Worm (Caenorhabditis elegans) whole organism, late embryonic: ENCODE results near the gene M04D8.8.

Source experiments
- C08G9.2 ChIP-seq: sonication (generic microtip); optimal IDR thresholded peaks from 2 replicates; lab custom pipeline; 2016; ENCODE audit warnings: mild to moderate bottlenecking, missing genetic modification characterization, moderate library complexity, missing compliant biosample characterization
- C38D4.7 ChIP-seq: fragments of 200-800 bp; sonication (Bioruptor generic); optimal IDR thresholded peaks from 2 replicates; lab custom pipeline; 2018; ENCODE audit warnings: mild to moderate bottlenecking, missing genetic modification characterization, moderate library complexity, missing compliant biosample characterization
- K02D7.2 ChIP-seq: sonication (generic microtip); optimal IDR thresholded peaks from 2 replicates; lab custom pipeline; 2017; ENCODE audit warnings: mild to moderate bottlenecking, missing genetic modification characterization, missing compliant biosample characterization
- T23F11.4 ChIP-seq: fragments of 200-800 bp; sonication (Bioruptor generic); optimal IDR thresholded peaks from 2 replicates; lab custom pipeline; 2018; ENCODE audit warnings: mild to moderate bottlenecking, missing genetic modification characterization, missing compliant biosample characterization
- ahr-1 ChIP-seq: sonication (generic microtip); optimal IDR thresholded peaks from 2 replicates; lab custom pipeline; 2016; ENCODE audit warnings: missing genetic modification characterization, missing compliant biosample characterization
- ceh-18 ChIP-seq: sonication (generic microtip); optimal IDR thresholded peaks from 2 replicates; lab custom pipeline; 2016; ENCODE audit warnings: missing genetic modification characterization, missing compliant biosample characterization
- ceh-2 ChIP-seq: sonication (generic microtip); optimal IDR thresholded peaks from 2 replicates; lab custom pipeline; 2016; ENCODE audit warnings: missing genotype, missing genetic modification characterization, missing compliant biosample characterization
- ceh-22 ChIP-seq: sonication (generic microtip); optimal IDR thresholded peaks from 2 replicates; lab custom pipeline; 2017; ENCODE audit warnings: missing biosample characterization, missing genetic modification characterization
- ceh-31 ChIP-seq: sonication (generic microtip); optimal IDR thresholded peaks from 2 replicates; lab custom pipeline; 2016; ENCODE audit warnings: missing genetic modification characterization, missing compliant biosample characterization
- ceh-34 ChIP-seq: sonication (generic microtip); optimal IDR thresholded peaks from 2 replicates; lab custom pipeline; 2016; ENCODE audit warnings: mild to moderate bottlenecking, missing genetic modification characterization, missing compliant biosample characterization
- ceh-9 ChIP-seq: sonication (generic microtip); optimal IDR thresholded peaks from 2 replicates; lab custom pipeline; 2016; ENCODE audit warnings: mild to moderate bottlenecking, missing genetic modification characterization, inconsistent platforms, missing compliant biosample characterization
- elt-4 ChIP-seq: sonication (generic microtip); optimal IDR thresholded peaks from 2 replicates; lab custom pipeline; 2016; ENCODE audit warnings: missing genetic modification characterization, missing compliant biosample characterization
- ets-4 ChIP-seq: sonication (generic microtip); optimal IDR thresholded peaks from 2 replicates; lab custom pipeline; 2016; ENCODE audit warnings: missing genetic modification characterization, missing compliant biosample characterization
- eyg-1 ChIP-seq: sonication (generic microtip); optimal IDR thresholded peaks from 2 replicates; lab custom pipeline; 2016; ENCODE audit warnings: missing genotype, missing genetic modification characterization, missing compliant biosample characterization
- fax-1 ChIP-seq: sonication (generic microtip); optimal IDR thresholded peaks from 2 replicates; lab custom pipeline; 2016; ENCODE audit warnings: missing genotype, missing genetic modification characterization, missing compliant biosample characterization
- hlh-13 ChIP-seq: fragments of 200-800 bp; sonication (Bioruptor generic); optimal IDR thresholded peaks from 2 replicates; lab custom pipeline; 2018; ENCODE audit warnings: mild to moderate bottlenecking, missing genetic modification characterization, missing compliant biosample characterization
- lim-6 ChIP-seq: sonication (generic microtip); optimal IDR thresholded peaks from 2 replicates; lab custom pipeline; 2016; ENCODE audit warnings: missing genetic modification characterization, missing compliant biosample characterization
- lin-11 ChIP-seq: fragments of 200-800 bp; sonication (Bioruptor generic); optimal IDR thresholded peaks from 2 replicates; lab custom pipeline; 2018; ENCODE audit warnings: mild to moderate bottlenecking, missing genetic modification characterization, missing compliant biosample characterization
- madf-2 ChIP-seq: sonication (generic microtip); optimal IDR thresholded peaks from 2 replicates; lab custom pipeline; 2017; ENCODE audit warnings: missing genetic modification characterization, missing compliant biosample characterization
- nfya-1 ChIP-seq: sonication (generic microtip); optimal IDR thresholded peaks from 2 replicates; lab custom pipeline; 2017; ENCODE audit warnings: missing genetic modification characterization, mild to moderate bottlenecking, missing compliant biosample characterization, antibody characterized with exemption, moderate library complexity
- nhr-232 ChIP-seq: sonication (generic microtip); optimal IDR thresholded peaks from 2 replicates; lab custom pipeline; 2016; ENCODE audit warnings: missing genetic modification characterization, missing compliant biosample characterization
- npax-4 ChIP-seq: sonication (generic microtip); optimal IDR thresholded peaks from 2 replicates; lab custom pipeline; 2016; ENCODE audit warnings: missing genetic modification characterization, missing compliant biosample characterization
- pat-9 ChIP-seq: fragments of 200-800 bp; sonication (Bioruptor generic); optimal IDR thresholded peaks from 2 replicates; lab custom pipeline; 2018; ENCODE audit warnings: mild to moderate bottlenecking, missing genetic modification characterization, moderate library complexity, missing compliant biosample characterization
- pha-4 ChIP-seq: fragments of 150-350 bp; optimal IDR thresholded peaks from 2 replicates; lab custom pipeline; 2018; ENCODE audit warnings: missing biosample characterization, missing genetic modification reagents, missing genetic modification characterization
- pqm-1 ChIP-seq: sonication (generic microtip); optimal IDR thresholded peaks from 2 replicates; lab custom pipeline; 2016; ENCODE audit warnings: missing genetic modification characterization, missing compliant biosample characterization
- pros-1 ChIP-seq: fragments of 150-350 bp; optimal IDR thresholded peaks from 2 replicates; lab custom pipeline; 2014; ENCODE audit warnings: missing biosample characterization, missing genetic modification reagents, missing genetic modification characterization
- ref-2 ChIP-seq: sonication (generic microtip); optimal IDR thresholded peaks from 2 replicates; lab custom pipeline; 2016; ENCODE audit warnings: missing genetic modification characterization, missing compliant biosample characterization
- rnt-1 ChIP-seq: sonication (generic microtip); optimal IDR thresholded peaks from 2 replicates; lab custom pipeline; 2016; ENCODE audit warnings: missing genetic modification characterization, missing compliant biosample characterization
- sdc-2 ChIP-seq: sonication (generic microtip); optimal IDR thresholded peaks from 2 replicates; lab custom pipeline; 2016; ENCODE audit warnings: missing genotype, missing genetic modification characterization, missing compliant biosample characterization
- sox-4 ChIP-seq: sonication (generic microtip); optimal IDR thresholded peaks from 2 replicates; lab custom pipeline; 2017; ENCODE audit warnings: mild to moderate bottlenecking, missing genetic modification characterization, inconsistent platforms, missing compliant biosample characterization
- tbx-2 ChIP-seq: sonication (generic microtip); optimal IDR thresholded peaks from 2 replicates; lab custom pipeline; 2016; ENCODE audit warnings: missing genetic modification characterization, missing compliant biosample characterization
- unc-3 ChIP-seq, 2 experiments: fragments of 200-800 bp in 1 of 2; sonication (Bioruptor generic) in 1 of 2; sonication (generic microtip) in 1 of 2; conservative IDR thresholded peaks in 1 of 2; optimal IDR thresholded peaks in 1 of 2; 2 replicates each; pipeline versions ENCODE4 v1.3.6 to Lab custom; 2016 to 2022; ENCODE audit warnings: missing compliant biosample characterization in 2 of 2, missing genetic modification characterization in 2 of 2, missing genetic modification reagents in 1 of 2
- ztf-16 ChIP-seq: sonication (generic microtip); optimal IDR thresholded peaks from 2 replicates; lab custom pipeline; 2017; ENCODE audit warnings: missing genetic modification characterization, missing compliant biosample characterization

Gene M04D8.8

ce11 chrIII:10027947-10028346, 6.0 kb upstream of the M04D8.8 start, which contains the start of gene ins-23:
Gene ins-23, plus strand, starts transcription at chrIII:10028247.
- TF ChIP-seq fax-1 (tag; lab: Kevin White, UChicago), result no peak
- no peak for TF ChIP-seq C08G9.2 (tag; lab: Kevin White, UChicago)
- no peak for TF ChIP-seq pqm-1
- TF ChIP-seq rnt-1 (tag; lab: Kevin White, UChicago), result no peak
- no peak for TF ChIP-seq ceh-34
- no peak for TF ChIP-seq nfya-1
- no peak for TF ChIP-seq unc-3 (GFP tag; conservative IDR thresholded peaks at IDR 0.05; lab: Robert Waterston, UW)
- TF ChIP-seq unc-3 (tag; optimal IDR thresholded peaks at IDR 0.05; lab: Kevin White, UChicago), result no peak
- no peak for TF ChIP-seq sdc-2
- TF ChIP-seq sox-4 (tag; lab: Kevin White, UChicago), result no peak
- no peak for TF ChIP-seq ets-4
- TF ChIP-seq, all 69 proteins: peak for 0

- TF ChIP-seq eyg-1, result no peak
These were observed 3.4 kb upstream of the M04D8.8 start, which contains the start of gene M04D8.4 for ce11 chrIII:10030549-10030948. Gene M04D8.4, minus strand, starts transcription at chrIII:10030649.

- TF ChIP-seq elt-4 (tag; lab: Kevin White, UChicago) (no peak), hlh-13 (no peak), ceh-9 (tag; lab: Kevin White, UChicago) (no peak), pha-4 (no peak), ztf-16 (no peak), ceh-31 (tag; lab: Kevin White, UChicago) (no peak), pat-9 (tag; lab: Kevin White, UChicago) (no peak), C38D4.7 (GFP tag; lab: Kevin White, UChicago) (no peak)
These were observed 768 bp upstream of the M04D8.8 start, which contains the start of gene M04D8.5 for ce11 chrIII:10033213-10033612. Gene M04D8.5, minus strand, starts transcription at chrIII:10033313.

ce11 chrIII:10035783-10036182, 1.8 kb downstream of the M04D8.8 start, which contains the start of gene xbx-3:
Gene xbx-3, plus strand, starts transcription at chrIII:10035945.
- no peak for TF ChIP-seq tbx-2
- TF ChIP-seq, all 69 proteins: peak for 0

ce11 chrIII:10037150-10037549, 3.2 kb downstream of the M04D8.8 start, which contains the start of gene M04D8.7:
Gene M04D8.7, plus strand, starts transcription at chrIII:10037450.
- no peak for TF ChIP-seq ets-4
- TF ChIP-seq madf-2 (tag; lab: Kevin White, UChicago), result no peak
- TF ChIP-seq ceh-22 (tag; lab: Kevin White, UChicago), result no peak
- no peak for TF ChIP-seq rnt-1 (tag; lab: Kevin White, UChicago)
- no peak for TF ChIP-seq K02D7.2
- no peak for TF ChIP-seq pros-1 (tag; lab: Kevin White, UChicago)
- no peak for TF ChIP-seq ref-2 (tag; lab: Kevin White, UChicago)
- no peak for TF ChIP-seq ceh-18
- TF ChIP-seq ceh-2 (tag; lab: Kevin White, UChicago), result no peak
- TF ChIP-seq ztf-16, result no peak

- TF ChIP-seq nfya-1, result no peak
- no peak for TF ChIP-seq lin-11 (tag; lab: Kevin White, UChicago)
- no peak for TF ChIP-seq sdc-2
- TF ChIP-seq lim-6 (tag; lab: Kevin White, UChicago), result no peak
- TF ChIP-seq elt-4 (tag; lab: Kevin White, UChicago), result no peak
- TF ChIP-seq tbx-2, result no peak
- no peak for TF ChIP-seq nhr-232 (tag; lab: Kevin White, UChicago)
- no peak for TF ChIP-seq ztf-16
- TF ChIP-seq npax-4 (tag; lab: Kevin White, UChicago), result no peak
- no peak for TF ChIP-seq pat-9 (tag; lab: Kevin White, UChicago)
- TF ChIP-seq fax-1 (tag; lab: Kevin White, UChicago), result no peak
- no peak for TF ChIP-seq T23F11.4
- TF ChIP-seq ahr-1 (tag; lab: Kevin White, UChicago), result no peak
- TF ChIP-seq, all 69 proteins: peak for 0
These were observed 6.0 kb downstream of the M04D8.8 start, which contains the start of gene T16G12.7 for ce11 chrIII:10040013-10040412. Gene T16G12.7, minus strand, starts transcription at chrIII:10040113.
